Fruit fly (Drosophila melanogaster): ENCODE data around the gene CG9166.

The CG9166 gene

dm6 chr3L:1388094-1388493 is 37.2 kb downstream of the CG9166 start (continued):
- TF ChIP-seq Hr78 (GFP tag; optimal IDR thresholded peaks at IDR 0.05), result no peak
- TF ChIP-seq pan (optimal IDR thresholded peaks at IDR 0.05), result no peak
- peak; percentile 32 for TF ChIP-seq Jra (GFP tag; optimal IDR thresholded peaks at IDR 0.05)
- TF ChIP-seq brk (GFP tag; optimal IDR thresholded peaks at IDR 0.05), result peak; percentile 66
- TF ChIP-seq sv (GFP tag; optimal IDR thresholded peaks at IDR 0.05), result no peak
- TF ChIP-seq OdsH (GFP tag; optimal IDR thresholded peaks at IDR 0.05), result peak; percentile 79
- TF ChIP-seq Sp1 (GFP tag; optimal IDR thresholded peaks at IDR 0.05), result peak; percentile 73
- TF ChIP-seq CrebA (GFP tag; optimal IDR thresholded peaks at IDR 0.05; ENCODE audit: borderline replicate concordance), result no peak
- TF ChIP-seq GATAd (GFP tag; optimal IDR thresholded peaks at IDR 0.05), result no peak
- TF ChIP-seq Myc (optimal IDR thresholded peaks at IDR 0.05), result no peak
- TF ChIP-seq dsf (GFP tag; optimal IDR thresholded peaks at IDR 0.05; ENCODE audit: borderline replicate concordance), result no peak
- no peak for TF ChIP-seq Abd-B (GFP tag; optimal IDR thresholded peaks at IDR 0.05)
- peak; percentile 57 for TF ChIP-seq psq (GFP tag; optimal IDR thresholded peaks at IDR 0.05)
- peak; percentile 56 for TF ChIP-seq tai (GFP tag; optimal IDR thresholded peaks at IDR 0.05)
- TF ChIP-seq Rel (GFP tag; optimal IDR thresholded peaks at IDR 0.05), result no peak
- TF ChIP-seq Rel (tag; optimal IDR thresholded peaks at IDR 0.05), result peak; percentile 3
- TF ChIP-seq ey (GFP tag; optimal IDR thresholded peaks at IDR 0.05), result peak; percentile 84

- TF ChIP-seq Jra (GFP tag; optimal IDR thresholded peaks at IDR 0.05), result no peak
- peak in 1 of 2 experiments; percentile 19 for TF ChIP-seq foxo (GFP tag; optimal IDR thresholded peaks at IDR 0.05)
- TF ChIP-seq Rel (GFP tag; optimal IDR thresholded peaks at IDR 0.05), result no peak
- TF ChIP-seq Rel (tag; optimal IDR thresholded peaks at IDR 0.05), result no peak
- no peak for TF ChIP-seq Mio (GFP tag; optimal IDR thresholded peaks at IDR 0.05)
- TF ChIP-seq usp (GFP tag; optimal IDR thresholded peaks at IDR 0.05), result no peak
- TF ChIP-seq pan (optimal IDR thresholded peaks at IDR 0.05), result no peak
- no peak for TF ChIP-seq dsf (GFP tag; optimal IDR thresholded peaks at IDR 0.05; ENCODE audit: borderline replicate concordance)
- TF ChIP-seq CG9705 (GFP tag; optimal IDR thresholded peaks at IDR 0.05), result no peak
- no peak for TF ChIP-seq GATAd (GFP tag; optimal IDR thresholded peaks at IDR 0.05)
- no peak for TF ChIP-seq Dfd (GFP tag; optimal IDR thresholded peaks at IDR 0.05)
- peak; percentile 10 for TF ChIP-seq br (GFP tag; optimal IDR thresholded peaks at IDR 0.05)
- TF ChIP-seq sage (GFP tag; optimal IDR thresholded peaks at IDR 0.05), result no peak
- peak; percentile 39 for TF ChIP-seq woc (GFP tag; optimal IDR thresholded peaks at IDR 0.05)
- TF ChIP-seq OdsH (GFP tag; optimal IDR thresholded peaks at IDR 0.05), result no peak
- peak; percentile 36 for TF ChIP-seq ey (GFP tag; optimal IDR thresholded peaks at IDR 0.05)
- no peak for TF ChIP-seq lola (GFP tag; optimal IDR thresholded peaks at IDR 0.05)
- no peak for TF ChIP-seq Hnf4 (GFP tag; optimal IDR thresholded peaks at IDR 0.05)
- no peak for TF ChIP-seq N (GFP tag; optimal IDR thresholded peaks at IDR 0.05)
- TF ChIP-seq psq (GFP tag; optimal IDR thresholded peaks at IDR 0.05), result no peak
- TF ChIP-seq Dif (GFP tag; optimal IDR thresholded peaks at IDR 0.05; ENCODE audit: partially characterized antibody), result no peak
- TF ChIP-seq Hr78 (GFP tag; optimal IDR thresholded peaks at IDR 0.05), result no peak
- TF ChIP-seq Abd-B (GFP tag; optimal IDR thresholded peaks at IDR 0.05), result no peak
- TF ChIP-seq Hr83 (GFP tag; optimal IDR thresholded peaks at IDR 0.05; ENCODE audit: poor library complexity, severe bottlenecking), result no peak
- TF ChIP-seq rgr (GFP tag; optimal IDR thresholded peaks at IDR 0.05), result peak; percentile 24
- no peak for TF ChIP-seq jim (GFP tag; optimal IDR thresholded peaks at IDR 0.05)
- peak; percentile 67 for TF ChIP-seq HLH106 (tag; optimal IDR thresholded peaks at IDR 0.05)
- peak; percentile 60 for TF ChIP-seq h (GFP tag; optimal IDR thresholded peaks at IDR 0.05)
- TF ChIP-seq tai (GFP tag; optimal IDR thresholded peaks at IDR 0.05), result no peak
- no peak for TF ChIP-seq Vsx2 (GFP tag; optimal IDR thresholded peaks at IDR 0.05; ENCODE audit: partially characterized antibody)
- no peak for TF ChIP-seq dmrt93B (GFP tag; optimal IDR thresholded peaks at IDR 0.05)
- TF ChIP-seq fru (GFP tag; optimal IDR thresholded peaks at IDR 0.05), result peak; percentile 38
- TF ChIP-seq CrebA (GFP tag; optimal IDR thresholded peaks at IDR 0.05; ENCODE audit: borderline replicate concordance), result no peak
- peak; percentile 44 for TF ChIP-seq Sp1 (GFP tag; optimal IDR thresholded peaks at IDR 0.05)
- TF ChIP-seq dl (GFP tag; optimal IDR thresholded peaks at IDR 0.05; ENCODE audit: insufficient read depth in 1 of 2, partially characterized antibody in 2 of 2), result no peak
- TF ChIP-seq Myc (optimal IDR thresholded peaks at IDR 0.05), result no peak
- TF ChIP-seq CG32264 (GFP tag; optimal IDR thresholded peaks at IDR 0.05), result no peak
- no peak for TF ChIP-seq brk (GFP tag; optimal IDR thresholded peaks at IDR 0.05)
- TF ChIP-seq sv (GFP tag; optimal IDR thresholded peaks at IDR 0.05), result no peak
Observed at dm6 chr3L:1388862-1389261, 37.9 kb downstream of the CG9166 start.
